Worm (Caenorhabditis elegans): ENCODE measurements around the gene F35C5.12.

Gene F35C5.12

DNA sequence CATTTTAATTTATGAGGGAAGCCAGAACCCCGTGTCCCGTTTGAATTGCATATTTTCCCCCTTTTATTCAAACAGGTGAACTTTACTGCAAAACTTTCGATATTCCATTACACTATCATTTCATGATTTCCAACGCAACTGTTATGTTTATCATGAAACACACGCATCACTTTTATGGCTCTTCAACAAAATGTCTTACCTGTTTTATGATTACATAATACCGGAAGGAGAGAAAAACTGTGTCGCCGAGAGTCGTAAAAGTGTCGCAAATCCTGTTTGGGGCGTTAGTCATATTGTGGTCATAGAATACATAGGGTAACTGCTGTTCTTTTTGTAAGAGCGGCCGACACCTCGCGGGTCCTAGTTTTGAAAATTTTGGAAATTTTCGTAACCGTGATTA is 22.0 kb downstream of the F35C5.12 start:
- TF ChIP-seq dpl-1 (GFP tag; optimal IDR thresholded peaks at IDR 0.05) = no peak
- no peak for TF ChIP-seq ceh-28 (tag; optimal IDR thresholded peaks at IDR 0.05)
- no peak for TF ChIP-seq nhr-111 (GFP tag; optimal IDR thresholded peaks at IDR 0.05)
- no peak for TF ChIP-seq daf-16 (GFP tag; optimal IDR thresholded peaks at IDR 0.05)
- TF ChIP-seq daf-16 (tag; optimal IDR thresholded peaks at IDR 0.05) = peak; percentile 88
- TF ChIP-seq dmd-6 (GFP tag; IDR thresholded peaks at IDR 0.05) = peak; percentile 26; the same call in 1 of the 2 replicates
- peak; percentile 27 for TF ChIP-seq hlh-11 (tag; optimal IDR thresholded peaks at IDR 0.05)
- TF ChIP-seq ama-1 (optimal IDR thresholded peaks at IDR 0.05) = no peak
- TF ChIP-seq saeg-2 (GFP tag; IDR thresholded peaks at IDR 0.05) = no peak
- peak; percentile 88 for TF ChIP-seq php-3 (GFP tag; IDR thresholded peaks at IDR 0.05)
- TF ChIP-seq nhr-102 (tag; optimal IDR thresholded peaks at IDR 0.05) = peak; percentile 56
- peak; percentile 74 for TF ChIP-seq nhr-28 (tag; optimal IDR thresholded peaks at IDR 0.05)
- TF ChIP-seq pqm-1 (tag; optimal IDR thresholded peaks at IDR 0.05) = peak; percentile 74

DNA sequence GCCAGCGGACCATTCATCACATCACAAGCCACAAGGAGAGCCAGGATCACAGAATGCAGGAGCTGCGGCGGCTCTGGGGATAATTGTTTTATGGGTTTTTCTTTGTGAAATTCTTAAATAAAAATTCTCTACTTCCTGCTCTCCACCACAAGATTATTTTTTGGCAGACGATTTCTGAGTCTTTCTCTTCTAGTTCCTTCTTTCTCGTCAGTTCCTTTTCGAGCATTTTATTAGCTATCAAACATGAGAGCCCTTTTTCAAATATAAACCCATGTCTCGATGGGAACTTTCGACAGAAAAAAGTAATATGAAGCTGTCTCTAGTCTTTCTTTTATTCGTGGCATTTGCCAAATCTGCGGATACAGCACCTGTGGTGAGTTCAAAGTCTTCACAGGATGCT is 25.9 kb downstream of the F35C5.12 start, which contains the start of gene F35C5.3:
TSS of gene F35C5.3 (plus strand) at position 301 of the 400 bp plus-strand sequence.
- TF ChIP-seq F49E8.2 (tag; optimal IDR thresholded peaks at IDR 0.05; ENCODE audit: borderline replicate concordance) (no peak), daf-16 (GFP tag; optimal IDR thresholded peaks at IDR 0.05) (no peak), daf-16 (tag; optimal IDR thresholded peaks at IDR 0.05) (no peak), ZK546.5 (tag; optimal IDR thresholded peaks at IDR 0.05) (no peak), F26F4.8 (GFP tag; conservative IDR thresholded peaks at IDR 0.05) (no peak), T26A8.4 (GFP tag; IDR thresholded peaks at IDR 0.05) (no peak), lin-15B (tag; optimal IDR thresholded peaks at IDR 0.05) (no peak), ceh-82 (tag; optimal IDR thresholded peaks at IDR 0.05) (no peak), attf-4 (tag; optimal IDR thresholded peaks at IDR 0.05) (no peak)

DNA sequence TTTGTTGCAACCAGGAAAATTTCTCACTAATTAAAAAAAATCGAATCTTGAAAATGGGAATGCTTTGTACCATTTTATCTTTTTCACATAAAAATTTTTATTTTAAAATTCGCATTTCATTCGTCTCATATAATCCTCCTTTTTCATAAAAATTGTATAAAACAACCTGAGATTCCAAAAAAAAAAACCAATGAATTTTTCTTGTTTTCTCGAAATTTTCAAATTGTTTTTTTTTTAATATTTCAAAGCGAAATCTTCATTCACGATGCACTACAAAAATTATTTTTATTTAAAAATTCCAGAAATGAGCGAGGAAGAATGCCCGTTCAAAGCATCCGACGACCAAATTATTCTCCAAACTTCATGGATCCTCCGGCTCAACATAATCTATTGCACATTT is 29.4 kb downstream of the F35C5.12 start, which contains the start of gene sra-14:
TSS of gene sra-14 (plus strand) at position 301 of the 400 bp plus-strand sequence.
- TF ChIP-seq sdz-12 (GFP tag; optimal IDR thresholded peaks at IDR 0.05) (no peak), aly-2 (tag; optimal IDR thresholded peaks at IDR 0.05) (no peak), ceh-20 (GFP tag; IDR thresholded peaks at IDR 0.05) (no peak), tag-97 (GFP tag; IDR thresholded peaks at IDR 0.05) (no peak), arid-1 (GFP tag; conservative IDR thresholded peaks at IDR 0.05) (no peak), lin-15B (tag; optimal IDR thresholded peaks at IDR 0.05) (no peak), lin-1 (GFP tag; IDR thresholded peaks at IDR 0.05) (no peak), pha-4 (GFP tag; IDR thresholded peaks at IDR 0.05) (no peak), pha-4 (tag; optimal IDR thresholded peaks at IDR 0.05) (no peak), zfp-2 (tag; optimal IDR thresholded peaks at IDR 0.05) (no peak), Y48G9A.11 (GFP tag; IDR thresholded peaks at IDR 0.05) (no peak), cey-2 (tag; optimal IDR thresholded peaks at IDR 0.05; ENCODE audit: borderline replicate concordance, insufficient read depth) (no peak), daf-12 (tag; optimal IDR thresholded peaks at IDR 0.05) (no peak), saeg-2 (GFP tag; IDR thresholded peaks at IDR 0.05) (no peak), attf-4 (tag; optimal IDR thresholded peaks at IDR 0.05) (no peak), nhr-48 (tag; optimal IDR thresholded peaks at IDR 0.05) (no peak), hlh-30 (tag; optimal IDR thresholded peaks at IDR 0.05; ENCODE audit: insufficient read depth) (no peak), F44E2.7 (GFP tag; IDR thresholded peaks at IDR 0.05) (no peak)

DNA sequence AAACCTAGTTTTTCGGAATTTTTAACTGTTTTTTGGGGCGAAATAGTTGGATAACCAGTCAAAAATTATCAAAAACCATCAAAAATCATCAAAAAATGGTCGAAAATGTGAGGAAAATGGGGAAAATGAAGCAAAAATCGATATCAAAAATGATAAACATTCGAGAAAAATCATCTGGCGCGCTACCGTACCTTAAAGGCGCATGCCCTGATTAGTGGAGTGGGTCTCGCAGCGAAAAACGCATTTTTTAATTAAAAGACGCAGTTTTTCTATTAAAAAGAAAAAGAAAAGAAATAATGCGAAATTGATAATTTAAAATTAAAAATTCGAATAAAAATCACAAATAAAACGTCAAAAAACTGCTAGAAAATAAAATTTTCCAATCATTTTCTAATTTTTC is 34.0 kb downstream of the F35C5.12 start, which contains the start of gene F35C5.1:
TSS of gene F35C5.1 (plus strand) at position 399 of the 400 bp plus-strand sequence.
- TF ChIP-seq F37D6.2 (tag; optimal IDR thresholded peaks at IDR 0.05) = no peak
- TF ChIP-seq lin-38 (GFP tag; IDR thresholded peaks at IDR 0.05) = peak; percentile 39
- no peak for TF ChIP-seq ceh-44 (GFP tag; IDR thresholded peaks at IDR 0.05)
- no peak for TF ChIP-seq nhr-48 (tag; optimal IDR thresholded peaks at IDR 0.05)
- no peak for TF ChIP-seq mes-2 (tag; optimal IDR thresholded peaks at IDR 0.05; ENCODE audit: poor library complexity, severe bottlenecking)
- TF ChIP-seq lin-13 (GFP tag; optimal IDR thresholded peaks at IDR 0.05) = no peak
- TF ChIP-seq madf-5 (GFP tag; IDR thresholded peaks at IDR 0.05) = no peak
- no peak for TF ChIP-seq vab-7 (GFP tag; IDR thresholded peaks at IDR 0.05)
- no peak for TF ChIP-seq nhr-11 (tag; optimal IDR thresholded peaks at IDR 0.05)
- TF ChIP-seq skn-1 (tag; optimal IDR thresholded peaks at IDR 0.05) = no peak
- TF ChIP-seq daf-12 (tag; optimal IDR thresholded peaks at IDR 0.05) = no peak
- no peak for TF ChIP-seq daf-16 (GFP tag; optimal IDR thresholded peaks at IDR 0.05)
- TF ChIP-seq daf-16 (tag; optimal IDR thresholded peaks at IDR 0.05) = no peak
- no peak for TF ChIP-seq ama-1 (optimal IDR thresholded peaks at IDR 0.05)
- TF ChIP-seq dmd-8 (GFP tag; IDR thresholded peaks at IDR 0.05) = no peak
- TF ChIP-seq lsy-2 (tag; optimal IDR thresholded peaks at IDR 0.05) = peak in 1 of 2 experiments; percentile 34
- TF ChIP-seq zfp-2 (tag; optimal IDR thresholded peaks at IDR 0.05) = no peak
- TF ChIP-seq mep-1 (tag; optimal IDR thresholded peaks at IDR 0.05) = no peak
- TF ChIP-seq nhr-102 (tag; optimal IDR thresholded peaks at IDR 0.05) = no peak
